Worm (Caenorhabditis elegans) whole organism, L1 larva: Measurements from ENCODE around the gene Y49F6B.19.

Experiments used
- ama-1 ChIP-seq: fragments of 150-350 bp; optimal IDR thresholded peaks from 2 replicates; lab custom pipeline; 2014
- ceh-63 ChIP-seq: fragments of 200-800 bp; sonication (Bioruptor generic); optimal IDR thresholded peaks from 2 replicates; lab custom pipeline; 2018; ENCODE audit warnings: mild to moderate bottlenecking, missing genetic modification characterization, missing compliant biosample characterization
- ces-1 ChIP-seq: fragments of 150-350 bp; optimal IDR thresholded peaks from 2 replicates; lab custom pipeline; 2014; ENCODE audit warnings: missing biosample characterization, missing genetic modification reagents, missing genetic modification characterization
- lin-35 ChIP-seq, 2 experiments: fragments of 150-350 bp; optimal IDR thresholded peaks; 2 replicates each; lab custom pipeline; 2014; ENCODE audit warnings: missing biosample characterization in 2 of 2, missing genetic modification characterization in 2 of 2, missing genetic modification reagents in 2 of 2
- lin-39 ChIP-seq: fragments of 150-350 bp; optimal IDR thresholded peaks from 2 replicates; lab custom pipeline; 2014; ENCODE audit warnings: missing biosample characterization, missing genetic modification reagents, missing genetic modification characterization
- nhr-11 ChIP-seq: fragments of 150-350 bp; optimal IDR thresholded peaks from 2 replicates; lab custom pipeline; 2014; ENCODE audit warnings: missing biosample characterization, missing genetic modification characterization
- nhr-28 ChIP-seq: fragments of 150-350 bp; optimal IDR thresholded peaks from 2 replicates; lab custom pipeline; 2014; ENCODE audit warnings: missing biosample characterization, missing genetic modification characterization
- snpc-4 ChIP-seq: fragments of 150-350 bp; optimal IDR thresholded peaks from 2 replicates; lab custom pipeline; 2014; ENCODE audit warnings: missing biosample characterization, missing genetic modification characterization

ce11 chrII:3555281-3555680 lies 43.1 kb upstream of the Y49F6B.19 start:
- no peak for TF ChIP-seq nhr-28 (tag; lab: Kevin White, UChicago)
- no peak for TF ChIP-seq ama-1 (lab: Kevin White, UChicago)
- peak in 1 of 2 experiments; percentile 36 for TF ChIP-seq lin-35 (GFP tag; optimal IDR thresholded peaks at IDR 0.05; lab: Kevin White, UChicago)
- TF ChIP-seq snpc-4 = no peak
- TF ChIP-seq ces-1 (GFP tag; lab: Kevin White, UChicago) = no peak
- TF ChIP-seq lin-39 (tag; lab: Kevin White, UChicago) = no peak
- TF ChIP-seq nhr-11 (tag; lab: Kevin White, UChicago) = no peak
- TF ChIP-seq ceh-63 (GFP tag; lab: Kevin White, UChicago) = no peak
